Fruit fly (Drosophila melanogaster) whole organism, pupa: ENCODE measurements around the gene CG2493.

Experiments used
- CG10348 ChIP-seq: fragments of 200-800 bp; sonication (Bioruptor generic); IDR thresholded peaks from 2 replicates; pipeline ENCODE4 v1.3.6; 2022; ENCODE audit warnings: missing biosample characterization, missing genetic modification characterization
- CG12605 ChIP-seq: fragments of 200-800 bp; sonication (Bioruptor generic); IDR thresholded peaks from 2 replicates; pipeline ENCODE4 v1.3.6; 2022; ENCODE audit warnings: missing biosample characterization, missing genetic modification characterization
- CG14655 ChIP-seq: fragments of 200-800 bp; sonication (Bioruptor generic); optimal IDR thresholded peaks from 3 replicates; lab custom pipeline; 2017; ENCODE audit warnings: mild to moderate bottlenecking, missing biosample characterization, missing genetic modification reagents, missing genetic modification characterization
- CG15710 ChIP-seq: fragments of 200-800 bp; sonication (Bioruptor generic); optimal IDR thresholded peaks from 2 replicates; lab custom pipeline; 2018; ENCODE audit warnings: missing biosample characterization, mild to moderate bottlenecking, missing genetic modification characterization, moderate library complexity
- CG17806 ChIP-seq: fragments of 200-800 bp; sonication (Bioruptor generic); optimal IDR thresholded peaks from 2 replicates; lab custom pipeline; 2018; ENCODE audit warnings: missing biosample characterization, mild to moderate bottlenecking, missing genetic modification characterization, moderate library complexity
- CG4496 ChIP-seq: fragments of 200-800 bp; sonication (Bioruptor generic); IDR thresholded peaks from 3 replicates; pipeline ENCODE4 v1.3.6; 2022; ENCODE audit warnings: missing biosample characterization, missing genetic modification characterization
- CG8301 ChIP-seq: fragments of 200-800 bp; sonication (Bioruptor generic); optimal IDR thresholded peaks from 2 replicates; lab custom pipeline; 2018; ENCODE audit warnings: missing biosample characterization, mild to moderate bottlenecking, missing genetic modification characterization
- CG9948 ChIP-seq: fragments of 200-800 bp; sonication (Bioruptor generic); optimal IDR thresholded peaks from 2 replicates; lab custom pipeline; 2018; ENCODE audit warnings: missing biosample characterization, mild to moderate bottlenecking, missing genetic modification characterization, moderate library complexity
- EcR ChIP-seq: fragments of 200-800 bp; sonication (Bioruptor generic); optimal IDR thresholded peaks from 3 replicates; lab custom pipeline; 2019; ENCODE audit warnings: missing biosample characterization, missing genetic modification characterization, mild to moderate bottlenecking, moderate library complexity, missing genetic modification reagents
- Ets98B ChIP-seq: fragments of 200-800 bp; sonication (Bioruptor generic); IDR thresholded peaks from 2 replicates; pipeline ENCODE4 v1.3.6; 2022; ENCODE audit warnings: missing biosample characterization, missing genetic modification characterization
- Pif1A ChIP-seq: fragments of 200-800 bp; sonication (Bioruptor generic); optimal IDR thresholded peaks from 3 replicates; lab custom pipeline; 2016; ENCODE audit warnings: missing biosample characterization, missing genetic modification characterization
- Snoo ChIP-seq: fragments of 200-800 bp; sonication (Bioruptor generic); optimal IDR thresholded peaks from 3 replicates; lab custom pipeline; 2017; ENCODE audit warnings: missing biosample characterization, mild to moderate bottlenecking, missing genetic modification characterization, inconsistent platforms

DNA sequence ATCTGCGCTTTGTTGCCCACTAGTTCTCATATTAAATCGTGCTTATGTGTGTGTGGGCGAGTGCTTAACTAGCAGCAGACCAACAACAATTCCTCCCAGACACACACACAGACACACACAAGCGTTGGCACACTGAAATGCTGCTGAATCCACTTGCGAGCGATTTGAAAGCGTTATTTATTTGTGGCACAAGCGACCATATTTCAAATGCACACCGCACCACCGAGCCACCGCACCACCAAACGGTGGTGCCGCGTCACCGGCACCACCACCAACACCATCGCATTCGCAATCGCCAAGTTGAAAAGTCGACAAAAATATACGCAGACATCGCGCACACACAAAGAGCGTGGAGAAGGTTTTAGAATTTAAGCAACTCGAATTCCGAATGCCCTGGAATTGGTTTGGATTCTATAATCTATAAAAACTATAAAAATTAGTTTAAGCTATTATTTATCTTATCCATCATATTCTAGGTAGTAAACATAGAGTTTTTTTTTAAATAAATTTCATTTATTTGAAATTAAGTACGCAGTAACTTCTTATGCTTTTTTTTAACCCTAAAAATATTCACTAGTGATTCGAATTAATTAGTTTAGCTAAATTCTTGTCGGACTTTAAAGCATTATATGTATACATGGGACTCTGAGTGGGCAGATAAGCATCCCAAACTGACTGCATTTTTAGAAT is 15.4 kb upstream of the CG2493 start:
- TF ChIP-seq Snoo (no peak), CG4496 (GFP tag; lab: Robert Waterston, UW) (peak; percentile 32; the same call in 1 of the 3 replicates), CG8301 (tag; lab: Kevin White, UChicago) (peak; percentile 30), CG17806 (tag; lab: Kevin White, UChicago) (peak; percentile 12), Pif1A (GFP tag; lab: Kevin White, UChicago) (no peak), CG15710 (peak; percentile 36), CG14655 (peak; percentile 54), CG9948 (tag; lab: Kevin White, UChicago) (peak; percentile 34), Ets98B (no peak), CG10348 (GFP tag; lab: Robert Waterston, UW) (no peak), CG12605 (GFP tag; lab: Robert Waterston, UW) (no peak), EcR (GFP tag; lab: Kevin White, UChicago) (no peak)
